Worm (Caenorhabditis elegans) whole organism, L2 larva: ENCODE measurements around the gene popl-1.
A peak's percentile ranks its signal among the peaks of the same experiment; 100 is the strongest.

Experiments used
- C34F6.9 ChIP-seq: fragments of 150-350 bp; optimal IDR thresholded peaks from 2 replicates; lab custom pipeline; 2014; ENCODE audit warnings: missing biosample characterization, missing genetic modification characterization
- F13H6.1 ChIP-seq: sonication (generic microtip); optimal IDR thresholded peaks from 2 replicates; lab custom pipeline; 2016; ENCODE audit warnings: missing genetic modification characterization, missing compliant biosample characterization
- Y55F3AM.14 ChIP-seq: fragments of 200-800 bp; sonication (Bioruptor generic); optimal IDR thresholded peaks from 2 replicates; lab custom pipeline; 2018; ENCODE audit warnings: mild to moderate bottlenecking, missing genetic modification characterization, missing compliant biosample characterization
- alr-1 ChIP-seq: fragments of 150-350 bp; optimal IDR thresholded peaks from 2 replicates; lab custom pipeline; 2014; ENCODE audit warnings: missing biosample characterization, missing genetic modification characterization
- aly-2 ChIP-seq: fragments of 150-350 bp; optimal IDR thresholded peaks from 2 replicates; lab custom pipeline; 2014; ENCODE audit warnings: missing biosample characterization, missing genetic modification characterization
- ama-1 ChIP-seq: fragments of 150-350 bp; optimal IDR thresholded peaks from 2 replicates; lab custom pipeline; 2018; ENCODE audit warnings: inconsistent platforms
- blmp-1 ChIP-seq: sonication (generic microtip); optimal IDR thresholded peaks from 2 replicates; lab custom pipeline; 2017; ENCODE audit warnings: missing genetic modification characterization, mild to moderate bottlenecking, missing compliant biosample characterization, antibody characterized with exemption, moderate library complexity; ENCODE audit not compliant: insufficient read depth
- ceh-16 ChIP-seq: fragments of 150-350 bp; optimal IDR thresholded peaks from 2 replicates; lab custom pipeline; 2014; ENCODE audit warnings: missing biosample characterization, missing genetic modification characterization
- ceh-82 ChIP-seq: fragments of 150-350 bp; optimal IDR thresholded peaks from 2 replicates; lab custom pipeline; 2014; ENCODE audit warnings: missing biosample characterization, missing genetic modification characterization
- crh-2 ChIP-seq: sonication (generic microtip); optimal IDR thresholded peaks from 2 replicates; lab custom pipeline; 2017; ENCODE audit warnings: missing biosample characterization, missing genetic modification characterization
- egl-27 ChIP-seq: sonication (generic microtip); optimal IDR thresholded peaks from 3 replicates; lab custom pipeline; 2017; ENCODE audit warnings: missing biosample characterization, missing genetic modification reagents, missing genetic modification characterization
- elt-1 ChIP-seq: fragments of 150-350 bp; optimal IDR thresholded peaks from 2 replicates; lab custom pipeline; 2014; ENCODE audit warnings: missing biosample characterization, missing genetic modification characterization
- elt-3 ChIP-seq: sonication (generic microtip); optimal IDR thresholded peaks from 2 replicates; lab custom pipeline; 2017; ENCODE audit warnings: missing biosample characterization, missing genetic modification characterization
- fos-1 ChIP-seq: fragments of 150-350 bp; optimal IDR thresholded peaks from 2 replicates; lab custom pipeline; 2014; ENCODE audit warnings: missing biosample characterization, missing genetic modification characterization
- gmeb-1 ChIP-seq: fragments of 150-350 bp; optimal IDR thresholded peaks from 2 replicates; lab custom pipeline; 2014; ENCODE audit warnings: missing biosample characterization, missing genetic modification characterization
- lin-13 ChIP-seq: fragments of 150-350 bp; optimal IDR thresholded peaks from 2 replicates; lab custom pipeline; 2014; ENCODE audit warnings: missing biosample characterization, missing genetic modification reagents, missing genetic modification characterization
- lsy-2 ChIP-seq, 2 experiments: fragments of 150-350 bp in 1 of 2; sonication (generic microtip) in 1 of 2; optimal IDR thresholded peaks; 2 replicates each; lab custom pipeline; 2014 to 2017; ENCODE audit warnings: missing biosample characterization in 2 of 2, missing genetic modification characterization in 2 of 2
- mab-5 ChIP-seq: fragments of 150-350 bp; optimal IDR thresholded peaks from 2 replicates; lab custom pipeline; 2014; ENCODE audit warnings: missing biosample characterization, missing genetic modification characterization
- mdl-1 ChIP-seq, 2 experiments: fragments of 150-350 bp in 1 of 2; sonication (generic microtip) in 1 of 2; optimal IDR thresholded peaks; 2 replicates each; lab custom pipeline; 2017; ENCODE audit warnings: missing biosample characterization in 2 of 2, missing genetic modification characterization in 2 of 2
- nhr-11 ChIP-seq: fragments of 150-350 bp; optimal IDR thresholded peaks from 2 replicates; lab custom pipeline; 2014; ENCODE audit warnings: missing biosample characterization, missing genetic modification characterization
- nhr-12 ChIP-seq: fragments of 150-350 bp; optimal IDR thresholded peaks from 2 replicates; lab custom pipeline; 2014; ENCODE audit warnings: missing biosample characterization, missing genetic modification characterization
- nhr-129 ChIP-seq: fragments of 150-350 bp; optimal IDR thresholded peaks from 2 replicates; lab custom pipeline; 2014; ENCODE audit warnings: missing biosample characterization, missing genetic modification characterization
- nhr-21 ChIP-seq: fragments of 150-350 bp; optimal IDR thresholded peaks from 2 replicates; lab custom pipeline; 2014; ENCODE audit warnings: missing biosample characterization, missing genetic modification characterization
- nhr-23 ChIP-seq: fragments of 150-350 bp; optimal IDR thresholded peaks from 2 replicates; lab custom pipeline; 2014; ENCODE audit warnings: missing biosample characterization, missing genetic modification reagents, missing genetic modification characterization
- nhr-237 ChIP-seq: fragments of 150-350 bp; optimal IDR thresholded peaks from 2 replicates; lab custom pipeline; 2014; ENCODE audit warnings: missing biosample characterization, missing genetic modification characterization
- nhr-25 ChIP-seq: fragments of 150-350 bp; sonication (generic microtip); optimal IDR thresholded peaks from 3 replicates; lab custom pipeline; 2014; ENCODE audit warnings: missing biosample characterization, missing genetic modification characterization
- nhr-6 ChIP-seq: fragments of 150-350 bp; optimal IDR thresholded peaks from 2 replicates; lab custom pipeline; 2014; ENCODE audit warnings: missing biosample characterization, missing genetic modification characterization
- nhr-77 ChIP-seq: fragments of 150-350 bp; optimal IDR thresholded peaks from 2 replicates; lab custom pipeline; 2014; ENCODE audit warnings: missing biosample characterization, missing genetic modification characterization
- peb-1 ChIP-seq: fragments of 150-350 bp; optimal IDR thresholded peaks from 2 replicates; lab custom pipeline; 2014; ENCODE audit warnings: missing biosample characterization, missing genetic modification characterization
- sem-4 ChIP-seq: fragments of 150-350 bp; optimal IDR thresholded peaks from 2 replicates; lab custom pipeline; 2014; ENCODE audit warnings: missing biosample characterization, missing genetic modification reagents, missing genetic modification characterization
- skn-1 ChIP-seq: sonication (generic microtip); optimal IDR thresholded peaks from 2 replicates; lab custom pipeline; 2017; ENCODE audit warnings: missing biosample characterization, missing genetic modification characterization
- sma-3 ChIP-seq: sonication (generic microtip); optimal IDR thresholded peaks from 2 replicates; lab custom pipeline; 2016; ENCODE audit warnings: missing genetic modification reagents, missing genetic modification characterization, missing compliant biosample characterization
- sma-9 ChIP-seq, 2 experiments: fragments of 150-350 bp in 1 of 2; sonication (generic microtip) in 1 of 2; optimal IDR thresholded peaks; 2 replicates each; lab custom pipeline; 2014 to 2016; ENCODE audit warnings: missing genetic modification characterization in 2 of 2, mild to moderate bottlenecking in 1 of 2, missing biosample characterization in 1 of 2, missing compliant biosample characterization in 1 of 2, missing genetic modification reagents in 1 of 2, moderate library complexity in 1 of 2
- snpc-4 ChIP-seq: fragments of 150-350 bp; optimal IDR thresholded peaks from 2 replicates; lab custom pipeline; 2014; ENCODE audit warnings: missing biosample characterization, missing genetic modification characterization
- unc-39 ChIP-seq: fragments of 150-350 bp; optimal IDR thresholded peaks from 2 replicates; lab custom pipeline; 2014; ENCODE audit warnings: missing biosample characterization, missing genetic modification characterization
- unc-55 ChIP-seq: fragments of 150-350 bp; sonication (generic microtip); optimal IDR thresholded peaks from 3 replicates; lab custom pipeline; 2014; ENCODE audit warnings: missing biosample characterization, missing genetic modification reagents, missing genetic modification characterization
- unc-62 ChIP-seq: fragments of 150-350 bp; optimal IDR thresholded peaks from 2 replicates; lab custom pipeline; 2014; ENCODE audit warnings: missing biosample characterization, missing genetic modification reagents, missing genetic modification characterization
- zag-1 ChIP-seq: fragments of 150-350 bp; optimal IDR thresholded peaks from 2 replicates; lab custom pipeline; 2014; ENCODE audit warnings: missing biosample characterization, missing genetic modification characterization
- ztf-1 ChIP-seq: fragments of 200-800 bp; sonication (Bioruptor generic); conservative IDR thresholded peaks from 2 replicates; pipeline ENCODE4 v1.3.6; 2022; ENCODE audit warnings: missing genetic modification characterization, missing compliant biosample characterization
- ztf-11 ChIP-seq: sonication (generic microtip); optimal IDR thresholded peaks from 2 replicates; lab custom pipeline; 2017; ENCODE audit warnings: missing biosample characterization, missing genetic modification characterization
- ztf-4 ChIP-seq: fragments of 150-350 bp; optimal IDR thresholded peaks from 2 replicates; lab custom pipeline; 2014; ENCODE audit warnings: missing biosample characterization, missing genetic modification characterization

The popl-1 gene

ce11 chrIII:6447521-6447920, 16.8 kb upstream of the popl-1 start:
- peak; percentile 49 to 65 for TF ChIP-seq mdl-1 (tag; optimal IDR thresholded peaks at IDR 0.05; lab: Kevin White, UChicago)
- peak; percentile 55 for TF ChIP-seq F13H6.1 (tag; lab: Kevin White, UChicago)
- TF ChIP-seq gmeb-1 (tag; lab: Kevin White, UChicago): peak; percentile 41
- no peak for TF ChIP-seq ztf-11
- TF ChIP-seq lsy-2 (tag; optimal IDR thresholded peaks at IDR 0.05; lab: Kevin White, UChicago): peak in 1 of 2 experiments; percentile 67
- TF ChIP-seq nhr-11 (tag; lab: Kevin White, UChicago): no peak
- peak; percentile 76 for TF ChIP-seq nhr-21 (tag; lab: Kevin White, UChicago)
- TF ChIP-seq nhr-129: peak; percentile 71
- TF ChIP-seq lin-13 (GFP tag; lab: Kevin White, UChicago): peak; percentile 22
- peak; percentile 75 for TF ChIP-seq sma-3 (GFP tag; lab: Kevin White, UChicago)
- TF ChIP-seq C34F6.9 (tag; lab: Kevin White, UChicago): peak; percentile 43
- peak; percentile 73 for TF ChIP-seq nhr-25 (tag; lab: Kevin White, UChicago)
- TF ChIP-seq unc-62: peak; percentile 3
- TF ChIP-seq fos-1 (tag; lab: Kevin White, UChicago): peak; percentile 71
- peak; percentile 76 for TF ChIP-seq sma-9 (GFP tag; optimal IDR thresholded peaks at IDR 0.05; lab: Kevin White, UChicago)
- TF ChIP-seq sma-9 (tag; optimal IDR thresholded peaks at IDR 0.05; lab: Kevin White, UChicago): no peak
- TF ChIP-seq aly-2 (tag; lab: Kevin White, UChicago): no peak
- no peak for TF ChIP-seq Y55F3AM.14 (GFP tag; lab: Kevin White, UChicago)
- peak; percentile 48 for TF ChIP-seq blmp-1 (tag; lab: Kevin White, UChicago)
- no peak for TF ChIP-seq alr-1
- no peak for TF ChIP-seq nhr-23 (tag; lab: Kevin White, UChicago)
- peak; percentile 84 for TF ChIP-seq crh-2
- TF ChIP-seq nhr-12 (tag; lab: Kevin White, UChicago): no peak
- TF ChIP-seq nhr-77 (tag; lab: Kevin White, UChicago): no peak
- TF ChIP-seq, all 48 proteins: peak for 15

ce11 chrIII:6446807-6447206, 16.1 kb upstream of the popl-1 start, which contains the start of gene let-721:
Gene let-721 (minus strand): TSS chrIII:6446907.
- TF ChIP-seq nhr-6 (tag; lab: Kevin White, UChicago) (no peak), peb-1 (no peak), Y55F3AM.14 (GFP tag; lab: Kevin White, UChicago) (no peak), nhr-77 (tag; lab: Kevin White, UChicago) (no peak), nhr-11 (tag; lab: Kevin White, UChicago) (no peak), ceh-82 (tag; lab: Kevin White, UChicago) (no peak), ztf-1 (GFP tag; lab: Robert Waterston, UW) (no peak), skn-1 (no peak), nhr-25 (tag; lab: Kevin White, UChicago) (no peak), nhr-129 (no peak), unc-39 (no peak), nhr-12 (tag; lab: Kevin White, UChicago) (no peak), zag-1 (tag; lab: Kevin White, UChicago) (no peak), lsy-2 (tag; optimal IDR thresholded peaks at IDR 0.05; lab: Kevin White, UChicago) (no peak), crh-2 (no peak), nhr-23 (tag; lab: Kevin White, UChicago) (no peak), mab-5 (tag; lab: Kevin White, UChicago) (no peak), sem-4 (tag; lab: Kevin White, UChicago) (no peak), nhr-237 (tag; lab: Kevin White, UChicago) (no peak), elt-1 (tag; lab: Kevin White, UChicago) (no peak)

ce11 chrIII:6444335-6444734, 13.6 kb upstream of the popl-1 start, which contains the start of gene C05D11.13:
Gene C05D11.13 (minus strand): TSS chrIII:6444586.
- TF ChIP-seq nhr-129 (peak; percentile 59), sma-3 (GFP tag; lab: Kevin White, UChicago) (peak; percentile 47), ceh-16 (tag; lab: Kevin White, UChicago) (no peak), lsy-2 (tag; optimal IDR thresholded peaks at IDR 0.05; lab: Kevin White, UChicago) (peak in 1 of 2 experiments; percentile 84), egl-27 (no peak), unc-55 (peak; percentile 51), nhr-23 (tag; lab: Kevin White, UChicago) (no peak), elt-3 (no peak), ama-1 (lab: Kevin White, UChicago) (no peak), lin-13 (GFP tag; lab: Kevin White, UChicago) (no peak), nhr-21 (tag; lab: Kevin White, UChicago) (peak; percentile 0), snpc-4 (no peak), sma-9 (GFP tag; optimal IDR thresholded peaks at IDR 0.05; lab: Kevin White, UChicago) (peak; percentile 59), sma-9 (tag; optimal IDR thresholded peaks at IDR 0.05; lab: Kevin White, UChicago) (no peak), C34F6.9 (tag; lab: Kevin White, UChicago) (peak; percentile 68), ztf-4 (tag; lab: Kevin White, UChicago) (peak; percentile 16), crh-2 (peak; percentile 65), alr-1 (no peak), nhr-25 (tag; lab: Kevin White, UChicago) (peak; percentile 7), fos-1 (tag; lab: Kevin White, UChicago) (peak; percentile 32), F13H6.1 (tag; lab: Kevin White, UChicago) (peak; percentile 56)
